Worm (Caenorhabditis elegans): ENCODE data around the gene C05D9.9.

C05D9.9 gene

DNA sequence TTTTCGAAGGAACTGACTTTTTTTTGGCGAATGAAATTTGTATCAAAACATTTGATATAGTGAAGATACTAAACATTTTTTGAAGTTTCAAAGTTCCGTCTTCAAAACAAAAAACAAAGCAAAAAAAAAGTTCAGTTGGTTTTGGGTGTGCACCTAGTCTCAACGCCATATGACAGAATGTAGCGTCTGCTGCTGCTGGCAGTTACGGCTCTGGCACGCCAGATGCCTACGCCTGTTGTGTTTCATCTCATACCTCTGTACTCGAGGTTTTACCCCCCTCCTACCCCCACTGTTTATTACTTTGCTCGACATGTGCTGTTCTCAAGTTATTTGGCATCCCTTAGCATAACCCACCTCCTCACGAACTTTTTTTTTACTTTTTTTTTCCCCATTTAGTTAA lies 13.3 kb downstream of the C05D9.9 start:
- TF ChIP-seq tra-4 (tag; optimal IDR thresholded peaks at IDR 0.05) (no peak), hnd-1 (tag; optimal IDR thresholded peaks at IDR 0.05) (no peak), hmg-4 (GFP tag; optimal IDR thresholded peaks at IDR 0.05) (no peak), sea-1 (GFP tag; conservative IDR thresholded peaks at IDR 0.05) (no peak), tbx-37 (GFP tag; conservative IDR thresholded peaks at IDR 0.05) (no peak), tbx-11 (GFP tag; IDR thresholded peaks at IDR 0.05) (no peak), aly-1 (tag; optimal IDR thresholded peaks at IDR 0.05) (no peak), scrt-1 (GFP tag; IDR thresholded peaks at IDR 0.05) (no peak), B0310.2 (tag; optimal IDR thresholded peaks at IDR 0.05) (no peak), ceh-13 (GFP tag; optimal IDR thresholded peaks at IDR 0.05) (no peak), pes-1 (GFP tag; IDR thresholded peaks at IDR 0.05) (no peak), flt-1 (GFP tag; IDR thresholded peaks at IDR 0.05) (no peak)

DNA sequence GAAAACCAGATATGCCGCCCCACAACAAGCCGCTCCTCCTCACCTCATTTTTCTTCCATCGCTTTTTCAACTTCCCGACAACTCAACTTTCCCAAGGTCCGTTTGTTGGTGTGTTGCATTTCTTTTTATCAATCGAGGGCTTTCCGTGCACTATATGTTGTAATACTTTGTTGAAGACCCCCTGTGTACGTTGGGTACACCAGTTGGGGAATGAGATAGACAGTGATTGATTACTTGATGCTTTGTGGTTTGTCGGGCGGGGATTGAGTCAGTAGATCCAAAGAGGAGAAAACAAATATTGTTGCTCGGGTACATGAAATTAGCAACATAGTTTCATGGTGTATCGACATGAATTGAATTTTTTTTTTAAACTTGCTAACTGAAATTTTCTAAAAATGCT lies 15.2 kb downstream of the C05D9.9 start:
- TF ChIP-seq ama-1 (optimal IDR thresholded peaks at IDR 0.05) (no peak), tbx-11 (GFP tag; IDR thresholded peaks at IDR 0.05) (no peak), sea-1 (GFP tag; conservative IDR thresholded peaks at IDR 0.05) (no peak), hmbx-1 (tag; optimal IDR thresholded peaks at IDR 0.05) (no peak), ceh-36 (tag; optimal IDR thresholded peaks at IDR 0.05) (no peak), F13C5.2 (tag; optimal IDR thresholded peaks at IDR 0.05) (no peak), ets-7 (tag; optimal IDR thresholded peaks at IDR 0.05) (no peak), scrt-1 (GFP tag; IDR thresholded peaks at IDR 0.05) (no peak), pes-1 (GFP tag; IDR thresholded peaks at IDR 0.05) (no peak), hnd-1 (tag; optimal IDR thresholded peaks at IDR 0.05) (no peak), ceh-13 (GFP tag; optimal IDR thresholded peaks at IDR 0.05) (no peak), hmg-4 (GFP tag; optimal IDR thresholded peaks at IDR 0.05) (no peak), aly-1 (tag; optimal IDR thresholded peaks at IDR 0.05) (no peak), B0310.2 (tag; optimal IDR thresholded peaks at IDR 0.05) (no peak), flt-1 (GFP tag; IDR thresholded peaks at IDR 0.05) (no peak)

ce11 chrX:1107758-1108157 lies 16.3 kb downstream of the C05D9.9 start, which contains the start of gene C05D9.4:
Gene C05D9.4, plus strand, starts transcription at chrX:1108058.
- TF ChIP-seq pes-1 (GFP tag; IDR thresholded peaks at IDR 0.05) (no peak), sea-1 (GFP tag; conservative IDR thresholded peaks at IDR 0.05) (no peak)

DNA sequence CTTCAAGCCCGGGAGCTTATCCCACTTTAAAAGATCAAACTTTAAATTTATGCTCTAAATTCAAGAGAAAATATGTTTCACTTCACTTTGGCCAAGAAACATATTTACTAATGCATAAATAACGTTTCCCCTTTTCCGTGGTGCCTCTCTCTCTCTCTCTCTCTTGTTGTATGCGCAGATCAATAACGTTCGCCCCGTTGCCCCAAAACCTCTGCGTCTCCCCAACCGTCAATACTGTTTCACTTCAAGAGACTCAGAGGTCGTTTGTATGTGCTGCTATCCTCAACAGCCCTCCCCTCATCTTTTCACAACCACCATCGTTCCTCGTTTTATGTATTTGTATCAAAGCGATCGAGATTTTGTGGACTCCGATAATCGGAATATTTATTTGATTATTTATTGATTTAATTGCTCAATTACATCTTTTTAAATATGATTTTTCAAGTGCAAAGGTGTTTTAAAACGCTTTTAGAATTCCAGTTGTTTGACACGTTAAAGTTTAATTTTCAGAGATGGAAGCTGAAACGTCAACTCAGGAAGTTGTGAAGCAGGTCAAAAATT lies 20.3 kb downstream of the C05D9.9 start, which contains the start of gene ife-4:
Gene ife-4 (plus strand): TSS at position 511 of the 561 bp plus-strand sequence.
- TF ChIP-seq tra-4 (tag; optimal IDR thresholded peaks at IDR 0.05): no peak
- no peak for TF ChIP-seq tbx-37 (GFP tag; conservative IDR thresholded peaks at IDR 0.05)
- TF ChIP-seq flt-1 (GFP tag; IDR thresholded peaks at IDR 0.05): 0 out of 2 replicates have a peak, but pooled peaks have one; percentile 29
- TF ChIP-seq ceh-36 (tag; optimal IDR thresholded peaks at IDR 0.05): no peak
- TF ChIP-seq hmg-4 (GFP tag; optimal IDR thresholded peaks at IDR 0.05): peak; percentile 71
- no peak for TF ChIP-seq ets-7 (tag; optimal IDR thresholded peaks at IDR 0.05)
- no peak for TF ChIP-seq sea-1 (GFP tag; conservative IDR thresholded peaks at IDR 0.05)
- no peak for TF ChIP-seq B0310.2 (tag; optimal IDR thresholded peaks at IDR 0.05)
- TF ChIP-seq F13C5.2 (tag; optimal IDR thresholded peaks at IDR 0.05): peak; percentile 71
- no peak for TF ChIP-seq hmbx-1 (tag; optimal IDR thresholded peaks at IDR 0.05)
- no peak for TF ChIP-seq ama-1 (optimal IDR thresholded peaks at IDR 0.05)
- TF ChIP-seq ceh-13 (GFP tag; optimal IDR thresholded peaks at IDR 0.05): no peak
- no peak for TF ChIP-seq scrt-1 (GFP tag; IDR thresholded peaks at IDR 0.05)
- no peak for TF ChIP-seq hnd-1 (tag; optimal IDR thresholded peaks at IDR 0.05)
- TF ChIP-seq tbx-11 (GFP tag; IDR thresholded peaks at IDR 0.05): no peak
- TF ChIP-seq pes-1 (GFP tag; IDR thresholded peaks at IDR 0.05): no peak
- no peak for TF ChIP-seq aly-1 (tag; optimal IDR thresholded peaks at IDR 0.05)

DNA sequence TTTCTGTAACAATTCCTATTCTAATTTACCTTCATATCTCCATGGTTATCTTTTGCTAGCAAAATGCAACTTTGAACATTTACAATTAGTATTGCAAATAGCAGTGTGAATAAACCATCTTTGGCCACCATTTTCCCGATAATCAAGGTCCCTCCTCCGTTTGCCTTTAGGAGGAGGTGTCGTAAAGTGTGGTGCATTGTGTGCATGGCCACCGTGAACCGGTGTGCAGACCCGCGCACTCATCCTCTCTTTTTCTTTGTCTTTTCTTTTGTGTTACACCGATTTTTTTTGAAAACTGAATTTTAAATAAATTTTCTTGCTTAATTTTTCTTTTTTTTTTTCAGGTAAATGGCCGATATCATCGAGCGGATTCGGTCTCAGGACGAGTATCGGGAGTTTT lies 27.2 kb downstream of the C05D9.9 start, which contains the start of the genes pigx-1 and rme-6:
Gene pigx-1 (minus strand): TSS at position 206 of the 400 bp plus-strand sequence.
Gene rme-6 (plus strand): TSS at position 345 of the 400 bp plus-strand sequence.
- TF ChIP-seq scrt-1 (GFP tag; IDR thresholded peaks at IDR 0.05) (no peak), F13C5.2 (tag; optimal IDR thresholded peaks at IDR 0.05) (peak; percentile 16)

ce11 chrX:1094332-1094731 lies 29.7 kb downstream of the C05D9.9 start:
- TF ChIP-seq tbx-37 (GFP tag; conservative IDR thresholded peaks at IDR 0.05): no peak
- TF ChIP-seq hmbx-1 (tag; optimal IDR thresholded peaks at IDR 0.05): no peak
- TF ChIP-seq ceh-13 (GFP tag; optimal IDR thresholded peaks at IDR 0.05): no peak
- no peak for TF ChIP-seq hnd-1 (tag; optimal IDR thresholded peaks at IDR 0.05)
- no peak for TF ChIP-seq ets-7 (tag; optimal IDR thresholded peaks at IDR 0.05)
- no peak for TF ChIP-seq aly-1 (tag; optimal IDR thresholded peaks at IDR 0.05)
- TF ChIP-seq B0310.2 (tag; optimal IDR thresholded peaks at IDR 0.05): no peak
- TF ChIP-seq sea-1 (GFP tag; conservative IDR thresholded peaks at IDR 0.05): no peak
- TF ChIP-seq tbx-11 (GFP tag; IDR thresholded peaks at IDR 0.05): no peak
- no peak for TF ChIP-seq flt-1 (GFP tag; IDR thresholded peaks at IDR 0.05)
- TF ChIP-seq ceh-36 (tag; optimal IDR thresholded peaks at IDR 0.05): no peak
- no peak for TF ChIP-seq pes-1 (GFP tag; IDR thresholded peaks at IDR 0.05)
- TF ChIP-seq F13C5.2 (tag; optimal IDR thresholded peaks at IDR 0.05): no peak
- TF ChIP-seq ama-1 (optimal IDR thresholded peaks at IDR 0.05): no peak
- no peak for TF ChIP-seq scrt-1 (GFP tag; IDR thresholded peaks at IDR 0.05)

- TF ChIP-seq hmbx-1 (tag; optimal IDR thresholded peaks at IDR 0.05): no peak
- TF ChIP-seq tbx-37 (GFP tag; conservative IDR thresholded peaks at IDR 0.05): no peak
- no peak for TF ChIP-seq ets-7 (tag; optimal IDR thresholded peaks at IDR 0.05)
- TF ChIP-seq tra-4 (tag; optimal IDR thresholded peaks at IDR 0.05): no peak
- no peak for TF ChIP-seq tbx-11 (GFP tag; IDR thresholded peaks at IDR 0.05)
- no peak for TF ChIP-seq ceh-13 (GFP tag; optimal IDR thresholded peaks at IDR 0.05)
- TF ChIP-seq F13C5.2 (tag; optimal IDR thresholded peaks at IDR 0.05): peak; percentile 91
- TF ChIP-seq hmg-4 (GFP tag; optimal IDR thresholded peaks at IDR 0.05): peak; percentile 91
- peak; percentile 9 for TF ChIP-seq hnd-1 (tag; optimal IDR thresholded peaks at IDR 0.05)
- TF ChIP-seq ceh-36 (tag; optimal IDR thresholded peaks at IDR 0.05): no peak
- 0 out of 2 replicates have a peak, but pooled peaks have one; percentile 38 for TF ChIP-seq sea-1 (GFP tag; conservative IDR thresholded peaks at IDR 0.05)
- TF ChIP-seq flt-1 (GFP tag; IDR thresholded peaks at IDR 0.05): 0 out of 2 replicates have a peak, but pooled peaks have one; percentile 13
- TF ChIP-seq pes-1 (GFP tag; IDR thresholded peaks at IDR 0.05): no peak
- no peak for TF ChIP-seq scrt-1 (GFP tag; IDR thresholded peaks at IDR 0.05)
- no peak for TF ChIP-seq ama-1 (optimal IDR thresholded peaks at IDR 0.05)
- TF ChIP-seq B0310.2 (tag; optimal IDR thresholded peaks at IDR 0.05): no peak
- no peak for TF ChIP-seq aly-1 (tag; optimal IDR thresholded peaks at IDR 0.05)
These were observed 30.9 kb downstream of the C05D9.9 start for ce11 chrX:1093154-1093553.

All from whole organism, early embryonic.